Fruit fly (Drosophila melanogaster) whole organism, pupa: Measurements from ENCODE around the gene nerfin-1.

Experiments used
- CG10348 ChIP-seq: fragments of 200-800 bp; sonication (Bioruptor generic); IDR thresholded peaks from 2 replicates; pipeline ENCODE4 v1.3.6; 2022; ENCODE audit warnings: missing biosample characterization, missing genetic modification characterization
- CG12605 ChIP-seq: fragments of 200-800 bp; sonication (Bioruptor generic); IDR thresholded peaks from 2 replicates; pipeline ENCODE4 v1.3.6; 2022; ENCODE audit warnings: missing biosample characterization, missing genetic modification characterization
- CG13204 ChIP-seq: fragments of 200-800 bp; sonication (Bioruptor generic); optimal IDR thresholded peaks from 2 replicates; lab custom pipeline; 2018; ENCODE audit warnings: missing biosample characterization, mild to moderate bottlenecking, missing genetic modification characterization, moderate library complexity
- CG14655 ChIP-seq: fragments of 200-800 bp; sonication (Bioruptor generic); optimal IDR thresholded peaks from 3 replicates; lab custom pipeline; 2017; ENCODE audit warnings: mild to moderate bottlenecking, missing biosample characterization, missing genetic modification reagents, missing genetic modification characterization
- CG15710 ChIP-seq: fragments of 200-800 bp; sonication (Bioruptor generic); optimal IDR thresholded peaks from 2 replicates; lab custom pipeline; 2018; ENCODE audit warnings: missing biosample characterization, mild to moderate bottlenecking, missing genetic modification characterization, moderate library complexity
- CG17806 ChIP-seq: fragments of 200-800 bp; sonication (Bioruptor generic); optimal IDR thresholded peaks from 2 replicates; lab custom pipeline; 2018; ENCODE audit warnings: missing biosample characterization, mild to moderate bottlenecking, missing genetic modification characterization, moderate library complexity
- CG32121 ChIP-seq: fragments of 200-800 bp; sonication (Bioruptor generic); IDR thresholded peaks from 2 replicates; pipeline ENCODE4 v1.3.6; 2022; ENCODE audit warnings: missing biosample characterization, missing genetic modification characterization
- CG34367 ChIP-seq: fragments of 200-800 bp; sonication (Bioruptor generic); optimal IDR thresholded peaks from 2 replicates; lab custom pipeline; 2018; ENCODE audit warnings: missing biosample characterization, mild to moderate bottlenecking, missing genetic modification characterization
- CG4496 ChIP-seq: fragments of 200-800 bp; sonication (Bioruptor generic); IDR thresholded peaks from 3 replicates; pipeline ENCODE4 v1.3.6; 2022; ENCODE audit warnings: missing biosample characterization, missing genetic modification characterization
- CG8159 ChIP-seq: fragments of 200-800 bp; sonication (Bioruptor generic); optimal IDR thresholded peaks from 3 replicates; lab custom pipeline; 2018; ENCODE audit warnings: missing biosample characterization, mild to moderate bottlenecking, missing genetic modification characterization, moderate library complexity
- CG8301 ChIP-seq: fragments of 200-800 bp; sonication (Bioruptor generic); optimal IDR thresholded peaks from 2 replicates; lab custom pipeline; 2018; ENCODE audit warnings: missing biosample characterization, mild to moderate bottlenecking, missing genetic modification characterization
- CG9948 ChIP-seq: fragments of 200-800 bp; sonication (Bioruptor generic); optimal IDR thresholded peaks from 2 replicates; lab custom pipeline; 2018; ENCODE audit warnings: missing biosample characterization, mild to moderate bottlenecking, missing genetic modification characterization, moderate library complexity
- D1 ChIP-seq: fragments of 200-800 bp; sonication (Bioruptor generic); optimal IDR thresholded peaks from 2 replicates; lab custom pipeline; 2018; ENCODE audit warnings: missing biosample characterization, mild to moderate bottlenecking, missing genetic modification characterization, moderate library complexity
- EcR ChIP-seq: fragments of 200-800 bp; sonication (Bioruptor generic); optimal IDR thresholded peaks from 3 replicates; lab custom pipeline; 2019; ENCODE audit warnings: missing biosample characterization, missing genetic modification characterization, mild to moderate bottlenecking, moderate library complexity, missing genetic modification reagents
- Ets98B ChIP-seq: fragments of 200-800 bp; sonication (Bioruptor generic); IDR thresholded peaks from 2 replicates; pipeline ENCODE4 v1.3.6; 2022; ENCODE audit warnings: missing biosample characterization, missing genetic modification characterization
- Pif1A ChIP-seq: fragments of 200-800 bp; sonication (Bioruptor generic); optimal IDR thresholded peaks from 3 replicates; lab custom pipeline; 2016; ENCODE audit warnings: missing biosample characterization, missing genetic modification characterization
- Pif1B ChIP-seq: fragments of 200-800 bp; sonication (Bioruptor generic); optimal IDR thresholded peaks from 3 replicates; lab custom pipeline; 2016; ENCODE audit warnings: missing biosample characterization, missing genetic modification characterization
- Snoo ChIP-seq: fragments of 200-800 bp; sonication (Bioruptor generic); optimal IDR thresholded peaks from 3 replicates; lab custom pipeline; 2017; ENCODE audit warnings: missing biosample characterization, mild to moderate bottlenecking, missing genetic modification characterization, inconsistent platforms
- fd96Ca ChIP-seq: fragments of 200-800 bp; sonication (Bioruptor generic); IDR thresholded peaks from 3 replicates; pipeline ENCODE4 v1.3.6; 2022; ENCODE audit warnings: missing biosample characterization, missing genetic modification characterization
- gl ChIP-seq: fragments of 200-800 bp; sonication (Bioruptor generic); optimal IDR thresholded peaks from 2 replicates; lab custom pipeline; 2018; ENCODE audit warnings: missing biosample characterization, mild to moderate bottlenecking, missing genetic modification characterization
- rn ChIP-seq: fragments of 200-800 bp; sonication (Bioruptor generic); IDR thresholded peaks from 2 replicates; pipeline ENCODE4 v1.3.6; 2022; ENCODE audit warnings: missing biosample characterization, missing genetic modification characterization

The nerfin-1 gene

DNA sequence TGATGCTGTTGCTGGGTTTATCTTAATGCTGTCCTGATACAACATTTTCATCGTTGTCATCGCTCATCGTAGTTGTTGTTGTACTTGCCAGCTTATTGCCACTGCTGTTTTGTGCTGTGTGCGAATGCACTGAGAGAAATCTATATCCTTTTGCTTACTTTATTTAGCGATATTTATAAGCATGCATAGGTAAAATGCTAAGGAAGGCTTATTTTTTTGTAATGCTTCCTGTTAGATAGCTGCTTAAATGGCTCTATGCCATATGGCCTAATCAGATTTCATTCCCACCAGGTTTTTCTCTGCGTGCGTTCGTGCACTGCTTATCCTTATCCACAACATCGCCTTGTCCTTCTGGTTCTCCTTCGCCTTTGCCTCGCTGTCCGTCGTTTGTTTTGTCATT, 43.2 kb downstream of the nerfin-1 start:
- TF ChIP-seq CG32121 (GFP tag; lab: Robert Waterston, UW) (no peak), CG8301 (tag; lab: Kevin White, UChicago) (no peak), CG14655 (GFP tag; lab: Kevin White, UChicago) (no peak), Snoo (tag; lab: Kevin White, UChicago) (no peak)

DNA sequence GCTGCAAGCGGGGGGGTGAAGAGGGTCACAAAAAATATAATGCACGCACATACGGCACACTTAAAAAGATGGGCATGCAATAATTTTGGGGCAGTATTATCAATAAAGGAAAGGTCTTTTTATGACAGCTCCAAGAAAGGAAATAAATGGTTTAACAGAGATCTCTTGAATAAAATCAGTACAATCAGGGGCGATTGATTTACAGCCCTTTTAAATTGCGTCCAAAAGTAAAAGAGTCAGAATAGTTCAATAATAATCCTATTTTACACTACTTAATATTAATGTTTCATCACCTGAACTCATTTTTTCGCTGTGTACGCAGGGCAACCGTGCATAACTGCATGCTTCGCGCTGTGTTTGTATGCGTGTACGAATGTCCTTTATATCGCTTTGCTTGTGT, 48.0 kb downstream of the nerfin-1 start:
- TF ChIP-seq CG15710 (tag; lab: Kevin White, UChicago) (no peak), CG13204 (no peak), fd96Ca (GFP tag; lab: Robert Waterston, UW) (no peak), CG12605 (GFP tag; lab: Robert Waterston, UW) (no peak), CG34367 (tag; lab: Kevin White, UChicago) (no peak), gl (no peak), CG8159 (tag; lab: Kevin White, UChicago) (no peak), CG14655 (GFP tag; lab: Kevin White, UChicago) (peak; percentile 31), CG8301 (tag; lab: Kevin White, UChicago) (peak; percentile 8), CG10348 (GFP tag; lab: Robert Waterston, UW) (no peak), Pif1A (no peak), Pif1B (no peak), CG4496 (GFP tag; lab: Robert Waterston, UW) (no peak), Snoo (tag; lab: Kevin White, UChicago) (no peak)
- TF ChIP-seq, all 21 proteins: peak for 2

DNA sequence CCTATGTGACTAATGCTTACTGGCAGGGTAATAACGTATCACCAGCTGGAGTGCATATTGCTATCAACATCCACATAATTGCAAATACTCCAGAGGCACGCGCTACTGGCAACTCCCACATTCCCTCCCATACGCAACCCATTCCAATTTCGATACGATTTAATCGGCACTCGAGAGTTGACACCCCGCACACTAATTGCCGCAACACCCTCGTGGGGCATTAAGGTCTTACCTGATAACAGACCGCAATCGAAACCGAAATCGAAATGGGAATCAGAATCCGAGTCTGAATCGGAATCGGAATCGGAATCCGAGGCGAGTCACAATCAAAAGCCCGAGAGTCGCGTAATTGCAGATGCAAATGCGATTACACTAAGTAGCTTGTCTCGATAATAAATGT, 49.7 kb downstream of the nerfin-1 start:
- no peak for TF ChIP-seq CG15710 (tag; lab: Kevin White, UChicago)
- TF ChIP-seq gl: no peak
- no peak for TF ChIP-seq CG13204
- no peak for TF ChIP-seq CG34367 (tag; lab: Kevin White, UChicago)
- TF ChIP-seq, all 21 proteins: peak for 0

DNA sequence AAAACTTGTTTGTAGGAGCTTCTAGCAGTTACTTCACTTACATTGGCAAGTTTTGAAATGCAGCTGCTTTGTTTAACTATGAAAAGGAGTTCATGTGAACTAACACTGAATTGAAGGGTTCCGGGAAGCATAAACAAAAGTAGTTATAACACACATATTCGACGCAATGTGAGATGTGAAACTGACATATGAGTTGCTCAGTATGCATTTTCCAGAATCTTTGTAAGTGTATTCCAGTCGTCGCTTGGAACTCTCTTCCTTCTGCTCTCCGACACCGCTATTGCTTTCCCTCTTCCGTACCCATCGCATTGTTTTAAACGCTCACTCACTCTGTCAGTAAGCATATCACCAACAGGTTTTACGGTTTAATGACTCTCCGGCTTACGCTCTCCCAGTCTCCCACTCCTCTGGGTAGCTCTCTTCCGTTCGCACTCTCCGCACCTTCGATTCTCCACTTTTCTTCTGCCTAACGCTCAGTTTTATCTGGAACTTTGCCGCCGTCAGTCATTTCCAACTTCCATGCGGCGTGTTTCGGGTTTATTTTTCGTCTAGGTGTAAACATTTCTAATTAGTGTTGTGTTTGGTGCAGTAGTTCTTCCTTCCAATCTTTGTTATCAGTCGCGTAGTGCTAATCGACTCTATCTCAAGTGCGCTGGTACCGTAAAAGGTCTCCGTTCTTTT, 50.4 kb downstream of the nerfin-1 start:
- TF ChIP-seq CG14655 (GFP tag; lab: Kevin White, UChicago) (peak; percentile 67), CG15710 (tag; lab: Kevin White, UChicago) (peak; percentile 48), Ets98B (GFP tag; lab: Robert Waterston, UW) (peak; percentile 40; the same call in 1 of the 2 replicates), CG8159 (tag; lab: Kevin White, UChicago) (peak; percentile 48), fd96Ca (GFP tag; lab: Robert Waterston, UW) (peak; percentile 64; the same call in 2 of the 3 replicates), CG4496 (GFP tag; lab: Robert Waterston, UW) (peak; percentile 68; the same call in 2 of the 3 replicates), CG8301 (tag; lab: Kevin White, UChicago) (peak; percentile 70), CG34367 (tag; lab: Kevin White, UChicago) (peak; percentile 60), CG10348 (GFP tag; lab: Robert Waterston, UW) (no peak), D1 (no peak), EcR (GFP tag; lab: Kevin White, UChicago) (peak; percentile 57), Pif1A (peak; percentile 56), CG17806 (peak; percentile 31), rn (GFP tag; lab: Robert Waterston, UW) (no peak), CG12605 (GFP tag; lab: Robert Waterston, UW) (no peak), Snoo (tag; lab: Kevin White, UChicago) (no peak), gl (no peak), CG9948 (tag; lab: Kevin White, UChicago) (peak; percentile 54), Pif1B (peak; percentile 60), CG13204 (peak; percentile 8), CG32121 (GFP tag; lab: Robert Waterston, UW) (0 out of 2 replicates have a peak, but pooled peaks have one; percentile 43)

DNA sequence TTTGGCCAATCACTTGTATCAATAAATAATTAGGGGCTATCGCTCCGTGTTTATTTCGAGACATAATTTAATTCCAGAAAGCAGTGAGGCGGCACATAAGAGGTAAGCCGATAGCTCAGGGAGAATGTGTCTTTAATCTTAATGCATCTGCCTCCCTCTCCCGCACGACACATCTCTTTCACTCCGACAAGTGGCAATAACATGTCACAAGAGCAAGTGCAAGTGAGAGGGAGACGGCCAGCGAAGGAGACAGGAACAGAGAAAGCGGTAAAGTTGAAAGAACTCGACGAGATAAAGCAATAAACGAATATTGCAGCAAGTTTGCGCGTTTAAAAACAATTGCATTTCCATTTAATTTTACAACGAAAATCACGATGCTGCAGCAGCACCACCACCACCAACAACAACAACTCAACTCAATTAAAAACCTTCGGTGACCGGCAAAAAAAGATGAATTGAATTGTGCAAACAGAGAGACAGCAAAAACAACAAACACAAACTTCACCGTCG, 51.0 kb downstream of the nerfin-1 start:
- TF ChIP-seq CG32121 (GFP tag; lab: Robert Waterston, UW) (no peak), EcR (GFP tag; lab: Kevin White, UChicago) (peak; percentile 66), CG13204 (peak; percentile 17), CG12605 (GFP tag; lab: Robert Waterston, UW) (no peak), CG8159 (tag; lab: Kevin White, UChicago) (no peak), gl (no peak), Snoo (tag; lab: Kevin White, UChicago) (no peak)

DNA sequence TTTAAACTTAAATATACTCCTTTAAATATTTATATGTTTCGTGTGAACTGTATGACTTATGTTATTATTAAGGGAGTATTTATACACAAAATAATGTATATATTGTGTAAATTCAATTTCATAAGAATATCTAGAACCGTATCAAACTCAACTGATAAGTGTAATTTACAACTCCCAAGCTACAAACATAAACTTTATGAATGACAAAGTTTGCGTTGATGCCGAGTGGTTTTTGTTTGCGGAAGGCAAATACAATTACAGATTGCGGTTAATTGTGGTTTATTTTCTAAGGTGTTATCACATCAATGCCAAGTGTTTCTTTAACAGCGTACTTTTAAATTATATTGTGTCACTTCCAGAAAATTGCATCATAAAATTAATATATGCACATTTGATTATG, 51.6 kb downstream of the nerfin-1 start:
- no peak for TF ChIP-seq CG14655 (GFP tag; lab: Kevin White, UChicago)
- TF ChIP-seq gl: no peak
- TF ChIP-seq Snoo (tag; lab: Kevin White, UChicago): no peak
- TF ChIP-seq CG15710 (tag; lab: Kevin White, UChicago): no peak
- no peak for TF ChIP-seq CG32121 (GFP tag; lab: Robert Waterston, UW)
- no peak for TF ChIP-seq CG9948 (tag; lab: Kevin White, UChicago)
- no peak for TF ChIP-seq D1
- no peak for TF ChIP-seq Ets98B (GFP tag; lab: Robert Waterston, UW)
- TF ChIP-seq Pif1B: no peak
- no peak for TF ChIP-seq Pif1A
- no peak for TF ChIP-seq CG13204
- TF ChIP-seq CG34367 (tag; lab: Kevin White, UChicago): no peak
- no peak for TF ChIP-seq CG12605 (GFP tag; lab: Robert Waterston, UW)
- TF ChIP-seq CG4496 (GFP tag; lab: Robert Waterston, UW): no peak
- TF ChIP-seq CG8301 (tag; lab: Kevin White, UChicago): no peak
- no peak for TF ChIP-seq CG10348 (GFP tag; lab: Robert Waterston, UW)
